Fruit fly (Drosophila melanogaster) whole organism, embryonic: ENCODE data around the gene COX7AL.
A peak's percentile ranks its signal among the peaks of the same experiment; 100 is the strongest.

Source experiments
- BEAF-32 ChIP-seq: fragments of 200-800 bp; sonication (Bioruptor generic); optimal IDR thresholded peaks from 3 replicates; lab custom pipeline; 2017; ENCODE audit warnings: missing biosample characterization, missing genetic modification characterization, mild to moderate bottlenecking, moderate library complexity, missing genetic modification reagents
- CG10267 ChIP-seq: fragments of 200-800 bp; sonication (Bioruptor generic); optimal IDR thresholded peaks from 2 replicates; lab custom pipeline; 2018; ENCODE audit warnings: missing biosample characterization, mild to moderate bottlenecking, missing genetic modification characterization, moderate library complexity
- CG10979 ChIP-seq: fragments of 200-800 bp; sonication (Bioruptor generic); optimal IDR thresholded peaks from 2 replicates; lab custom pipeline; 2018; ENCODE audit warnings: missing biosample characterization, mild to moderate bottlenecking, missing genetic modification characterization, moderate library complexity
- CG12659 ChIP-seq: fragments of 200-800 bp; sonication (Bioruptor generic); optimal IDR thresholded peaks from 3 replicates; lab custom pipeline; 2017; ENCODE audit warnings: mild to moderate bottlenecking, missing biosample characterization, missing genetic modification reagents, missing genetic modification characterization
- CG1603 ChIP-seq: fragments of 200-800 bp; sonication (Bioruptor generic); optimal IDR thresholded peaks from 2 replicates; lab custom pipeline; 2019; ENCODE audit warnings: missing biosample characterization, mild to moderate bottlenecking, missing genetic modification characterization, moderate library complexity
- CG17186 ChIP-seq: fragments of 200-800 bp; sonication (Bioruptor generic); optimal IDR thresholded peaks from 3 replicates; lab custom pipeline; 2017; ENCODE audit warnings: missing biosample characterization, missing genetic modification reagents, missing genetic modification characterization
- CG17829 ChIP-seq: fragments of 200-800 bp; optimal IDR thresholded peaks from 2 replicates; lab custom pipeline; 2019; ENCODE audit warnings: missing biosample characterization, mild to moderate bottlenecking, missing genetic modification characterization, moderate library complexity
- CG2199 ChIP-seq: fragments of 200-800 bp; sonication (Bioruptor generic); IDR thresholded peaks from 3 replicates; pipeline ENCODE4 v1.3.6; 2022; ENCODE audit warnings: missing biosample characterization, missing genetic modification characterization
- CG3407 ChIP-seq: fragments of 200-800 bp; sonication (Bioruptor generic); optimal IDR thresholded peaks from 2 replicates; lab custom pipeline; 2018; ENCODE audit warnings: missing biosample characterization, mild to moderate bottlenecking, missing genetic modification characterization
- CG3726 ChIP-seq: fragments of 200-800 bp; sonication (Bioruptor generic); IDR thresholded peaks from 3 replicates; pipeline ENCODE4, ENCODE4 v1.3.6; 2022; ENCODE audit warnings: missing biosample characterization, missing genetic modification characterization
- CG4730 ChIP-seq: fragments of 200-800 bp; sonication (Bioruptor generic); IDR thresholded peaks from 2 replicates; pipeline ENCODE4 v1.3.6; 2022; ENCODE audit warnings: missing biosample characterization, missing genetic modification characterization
- CG7745 ChIP-seq: fragments of 200-800 bp; sonication (Bioruptor generic); optimal IDR thresholded peaks from 2 replicates; lab custom pipeline; 2018; ENCODE audit warnings: missing biosample characterization, mild to moderate bottlenecking, missing genetic modification characterization, moderate library complexity
- Camta ChIP-seq: fragments of 200-800 bp; sonication (Bioruptor generic); optimal IDR thresholded peaks from 2 replicates; lab custom pipeline; 2016; ENCODE audit warnings: missing biosample characterization, missing genetic modification characterization
- CkIIα-i1 ChIP-seq: fragments of 200-800 bp; sonication (Bioruptor generic); IDR thresholded peaks from 2 replicates; pipeline ENCODE4 v1.3.6; 2022; ENCODE audit warnings: missing biosample characterization, missing genetic modification characterization
- Deaf1 ChIP-seq: fragments of 200-800 bp; optimal IDR thresholded peaks from 3 replicates; lab custom pipeline; 2019; ENCODE audit warnings: missing biosample characterization, mild to moderate bottlenecking, missing genetic modification characterization, moderate library complexity
- Dek ChIP-seq: fragments of 200-800 bp; sonication (Bioruptor generic); optimal IDR thresholded peaks from 3 replicates; lab custom pipeline; 2019; ENCODE audit warnings: missing biosample characterization, mild to moderate bottlenecking, missing genetic modification characterization, moderate library complexity
- Dll ChIP-seq: fragments of 200-800 bp; sonication (Bioruptor generic); IDR thresholded peaks from 4 replicates; pipeline ENCODE4 v1.3.6; 2022; ENCODE audit warnings: missing biosample characterization, missing genetic modification characterization; ENCODE audit not compliant: partially characterized antibody
- Dref ChIP-seq: fragments of 200-800 bp; sonication (Bioruptor generic); IDR thresholded peaks from 2 replicates; pipeline ENCODE4 v1.3.6; 2022; ENCODE audit warnings: missing biosample characterization, missing genetic modification characterization
- Ets65A ChIP-seq: fragments of 200-800 bp; sonication (Bioruptor generic); peaks from one replicate; lab custom pipeline; 2016; ENCODE audit warnings: missing biosample characterization, missing genetic modification characterization
- HLH4C ChIP-seq: fragments of 200-800 bp; sonication (Bioruptor generic); IDR thresholded peaks from 3 replicates; pipeline ENCODE4 v1.3.6; 2022; ENCODE audit warnings: missing biosample characterization, missing genetic modification characterization; ENCODE audit not compliant: partially characterized antibody
- Lhr ChIP-seq: fragments of 200-800 bp; sonication (Bioruptor generic); optimal IDR thresholded peaks from 3 replicates; lab custom pipeline; 2017; ENCODE audit warnings: mild to moderate bottlenecking, missing biosample characterization, missing genetic modification reagents, missing genetic modification characterization
- MBD-R2 ChIP-seq: fragments of 200-800 bp; sonication (Bioruptor generic); IDR thresholded peaks from 2 replicates; pipeline ENCODE4 v1.3.6; 2022; ENCODE audit warnings: missing biosample characterization, missing genetic modification characterization
- Meics ChIP-seq: fragments of 200-800 bp; sonication (Bioruptor generic); optimal IDR thresholded peaks from 2 replicates; lab custom pipeline; 2017; ENCODE audit warnings: missing biosample characterization, mild to moderate bottlenecking, missing genetic modification characterization
- NFAT ChIP-seq: fragments of 200-800 bp; sonication (Bioruptor generic); IDR thresholded peaks from 2 replicates; pipeline ENCODE4 v1.3.6; 2022; ENCODE audit warnings: missing biosample characterization, missing genetic modification characterization
- Rfx ChIP-seq: fragments of 200-800 bp; sonication (Bioruptor generic); IDR thresholded peaks from 2 replicates; pipeline ENCODE4 v1.3.6; 2022; ENCODE audit warnings: missing biosample characterization, missing genetic modification characterization
- Sin3A ChIP-seq: fragments of >200 bp; optimal IDR thresholded peaks from 2 replicates; lab custom pipeline; 2018
- Sry-δ ChIP-seq: fragments of 200-800 bp; sonication (Bioruptor generic); optimal IDR thresholded peaks from 2 replicates; lab custom pipeline; 2016; ENCODE audit warnings: missing biosample characterization, missing genetic modification characterization
- Trl ChIP-seq, 3 experiments: fragments of >200 bp in 2 of 3; fragments of 200-800 bp in 1 of 3; sonication (Bioruptor generic) in 1 of 3; optimal IDR thresholded peaks; 2 replicates in 1 of 3; 3 replicates in 2 of 3; lab custom pipeline; 2016 to 2017; ENCODE audit warnings: missing biosample characterization in 1 of 3, missing genetic modification characterization in 1 of 3
- chif ChIP-seq, 2 experiments: fragments of 200-800 bp; sonication (Bioruptor generic); optimal IDR thresholded peaks; 3 replicates each; lab custom pipeline; 2016; ENCODE audit warnings: missing biosample characterization in 2 of 2, missing genetic modification characterization in 2 of 2
- crp ChIP-seq, 2 experiments: fragments of 200-800 bp; sonication (Bioruptor generic); optimal IDR thresholded peaks; 2 replicates in 1 of 2; 3 replicates in 1 of 2; lab custom pipeline; 2017; ENCODE audit warnings: missing biosample characterization in 2 of 2, missing genetic modification characterization in 2 of 2, mild to moderate bottlenecking in 1 of 2, moderate library complexity in 1 of 2
- dpn ChIP-seq, 2 experiments: fragments of 200-800 bp; sonication (Bioruptor generic); optimal IDR thresholded peaks; 3 replicates each; lab custom pipeline; 2016; ENCODE audit warnings: missing biosample characterization in 2 of 2, missing genetic modification characterization in 2 of 2
- fu2 ChIP-seq: fragments of 200-800 bp; sonication (Bioruptor generic); optimal IDR thresholded peaks from 2 replicates; lab custom pipeline; 2016; ENCODE audit warnings: missing biosample characterization, missing genetic modification characterization
- gsb ChIP-seq: fragments of 200-800 bp; sonication (Bioruptor generic); IDR thresholded peaks from 2 replicates; pipeline ENCODE4 v1.3.6; 2022; ENCODE audit warnings: missing biosample characterization, missing genetic modification characterization
- insv ChIP-seq, 2 experiments: fragments of 200-800 bp; sonication (Bioruptor generic); optimal IDR thresholded peaks; 3 replicates each; lab custom pipeline; 2016 to 2018; ENCODE audit warnings: missing biosample characterization in 2 of 2, missing genetic modification characterization in 2 of 2
- nerfin-1 ChIP-seq: fragments of 200-800 bp; sonication (Bioruptor generic); optimal IDR thresholded peaks from 3 replicates; lab custom pipeline; 2019; ENCODE audit warnings: missing biosample characterization, mild to moderate bottlenecking, missing genetic modification characterization, moderate library complexity
- nmo ChIP-seq: fragments of 200-800 bp; sonication (Bioruptor generic); optimal IDR thresholded peaks from 2 replicates; lab custom pipeline; 2018; ENCODE audit warnings: missing biosample characterization, mild to moderate bottlenecking, missing genetic modification characterization, moderate library complexity
- oc ChIP-seq: fragments of 200-800 bp; sonication (Bioruptor generic); optimal IDR thresholded peaks from 2 replicates; lab custom pipeline; 2018; ENCODE audit warnings: missing biosample characterization, mild to moderate bottlenecking, missing genetic modification characterization, moderate library complexity
- pho ChIP-seq: fragments of 200-800 bp; sonication (Bioruptor generic); optimal IDR thresholded peaks from 2 replicates; lab custom pipeline; 2016; ENCODE audit warnings: missing biosample characterization, missing genetic modification characterization
- pum ChIP-seq: fragments of 200-800 bp; sonication (Bioruptor generic); optimal IDR thresholded peaks from 2 replicates; lab custom pipeline; 2016; ENCODE audit warnings: missing biosample characterization, missing genetic modification characterization
- pzg ChIP-seq: fragments of 200-800 bp; sonication (Bioruptor generic); optimal IDR thresholded peaks from 3 replicates; lab custom pipeline; 2018; ENCODE audit warnings: missing biosample characterization, mild to moderate bottlenecking, missing genetic modification characterization, moderate library complexity
- sd ChIP-seq: fragments of 200-800 bp; sonication (Bioruptor generic); optimal IDR thresholded peaks from 3 replicates; lab custom pipeline; 2018; ENCODE audit warnings: missing biosample characterization, mild to moderate bottlenecking, missing genetic modification characterization, moderate library complexity
- shn ChIP-seq: fragments of 200-800 bp; sonication (Bioruptor generic); optimal IDR thresholded peaks from 3 replicates; lab custom pipeline; 2016; ENCODE audit warnings: missing biosample characterization, missing genetic modification characterization
- sob ChIP-seq: fragments of 200-800 bp; sonication (Bioruptor generic); IDR thresholded peaks from 2 replicates; pipeline ENCODE4 v1.3.6; 2022; ENCODE audit warnings: missing biosample characterization, missing genetic modification characterization
- tll ChIP-seq, 2 experiments: fragments of 200-800 bp in 1 of 2; fragments of >200 bp in 1 of 2; sonication (Bioruptor generic) in 1 of 2; optimal IDR thresholded peaks; 2 replicates each; lab custom pipeline; 2017 to 2019; ENCODE audit warnings: missing biosample characterization in 2 of 2, missing genetic modification characterization in 2 of 2, mild to moderate bottlenecking in 1 of 2, moderate library complexity in 1 of 2
- vfl ChIP-seq: fragments of 200-800 bp; sonication (Bioruptor generic); optimal IDR thresholded peaks from 2 replicates; lab custom pipeline; 2016; ENCODE audit warnings: missing biosample characterization, missing genetic modification characterization
- zen ChIP-seq: fragments of 200-800 bp; sonication (Bioruptor generic); optimal IDR thresholded peaks from 3 replicates; lab custom pipeline; 2018; ENCODE audit warnings: missing biosample characterization, mild to moderate bottlenecking, missing genetic modification characterization, moderate library complexity
- zen2 ChIP-seq: fragments of 200-800 bp; sonication (Bioruptor generic); IDR thresholded peaks from 3 replicates; pipeline ENCODE4 v1.3.6; 2022; ENCODE audit warnings: missing biosample characterization, missing genetic modification characterization; ENCODE audit not compliant: partially characterized antibody

The COX7AL gene

dm6 chr3R:8300928-8301752, 42.3 kb upstream of the COX7AL start, which contains the start of the genes CG9626 and mRpL1 (continued):
- TF ChIP-seq nmo (GFP tag; lab: Kevin White, UChicago) (peak; percentile 57), tll (GFP tag; optimal IDR thresholded peaks at IDR 0.05; lab: Kevin White, UChicago) (peak in 1 of 2 experiments; percentile 89), Sry-δ (GFP tag; lab: Kevin White, UChicago) (peak; percentile 69), shn (no peak), Deaf1 (tag; lab: Kevin White, UChicago) (peak; percentile 58), gsb (GFP tag; lab: Robert Waterston, UW) (no peak), Camta (GFP tag; lab: Kevin White, UChicago) (peak; percentile 31), crp (GFP tag; optimal IDR thresholded peaks at IDR 0.05; lab: Kevin White, UChicago) (peak in 1 of 2 experiments; percentile 16), chif (GFP tag; optimal IDR thresholded peaks at IDR 0.05; lab: Kevin White, UChicago) (peak in 1 of 2 experiments; percentile 29), BEAF-32 (GFP tag; lab: Kevin White, UChicago) (peak; percentile 58), CG3726 (GFP tag; lab: Robert Waterston, UW) (no peak), CG12659 (peak; percentile 52), nerfin-1 (tag; lab: Kevin White, UChicago) (peak; percentile 40), sob (GFP tag; lab: Robert Waterston, UW) (peak; percentile 55; the same call in 1 of the 2 replicates), pum (peak; percentile 1), Dref (GFP tag; lab: Robert Waterston, UW) (peak; percentile 42), CkIIα-i1 (no peak), oc (no peak), HLH4C (GFP tag; lab: Robert Waterston, UW) (peak; percentile 15; the same call in 1 of the 3 replicates), zen2 (GFP tag; lab: Robert Waterston, UW) (no peak), NFAT (GFP tag; lab: Robert Waterston, UW) (peak; percentile 46; the same call in 1 of the 2 replicates), CG4730 (GFP tag; lab: Robert Waterston, UW) (no peak), dpn (GFP tag; optimal IDR thresholded peaks at IDR 0.05; lab: Kevin White, UChicago) (peak in 1 of 2 experiments; percentile 43), Dll (GFP tag; lab: Robert Waterston, UW) (0 out of 4 replicates have a peak, but pooled peaks have one; percentile 13), CG10979 (tag; lab: Kevin White, UChicago) (peak; percentile 3), vfl (GFP tag; lab: Kevin White, UChicago) (peak; percentile 43), zen (peak; percentile 63), CG3407 (GFP tag; lab: Kevin White, UChicago) (no peak), pho (GFP tag; lab: Kevin White, UChicago) (peak; percentile 17), Rfx (GFP tag; lab: Robert Waterston, UW) (peak; percentile 32; the same call in 1 of the 2 replicates), MBD-R2 (GFP tag; lab: Robert Waterston, UW) (peak; percentile 91), insv (GFP tag; optimal IDR thresholded peaks at IDR 0.05; lab: Kevin White, UChicago) (peak in 1 of 2 experiments; percentile 53), CG17829 (peak; percentile 45), pzg (peak; percentile 90), CG17186 (GFP tag; lab: Kevin White, UChicago) (peak; percentile 64), sd (tag; lab: Kevin White, UChicago) (peak; percentile 87), Ets65A (GFP tag; lab: Kevin White, UChicago) (peak; percentile 95), Dek (tag; lab: Kevin White, UChicago) (peak; percentile 24), Meics (GFP tag; lab: Kevin White, UChicago) (peak; percentile 9), CG10267 (tag; lab: Kevin White, UChicago) (peak; percentile 94), fu2 (GFP tag; lab: Kevin White, UChicago) (peak; percentile 5), CG1603 (tag; lab: Kevin White, UChicago) (peak; percentile 89), Trl (optimal IDR thresholded peaks at IDR 0.05; lab: Kevin White, UChicago) (no peak), Trl (GFP tag; optimal IDR thresholded peaks at IDR 0.05; lab: Kevin White, UChicago) (no peak), CG2199 (GFP tag; lab: Robert Waterston, UW) (peak; percentile 51; the same call in 1 of the 3 replicates), CG7745 (tag; lab: Kevin White, UChicago) (no peak), Sin3A (lab: Kevin White, UChicago) (peak; percentile 49), Lhr (GFP tag; lab: Kevin White, UChicago) (peak; percentile 86)
